Worm (Caenorhabditis elegans): ENCODE measurements around the gene set-16.

Gene set-16

ce11 chrIII:13624226-13624625 is 19.5 kb upstream of the set-16 start, which contains the start of gene taf-9:
taf-9 (plus strand) TSS chrIII:13624276.
- TF ChIP-seq daf-12 (tag; optimal IDR thresholded peaks at IDR 0.05) (no peak), nhr-43 (tag; optimal IDR thresholded peaks at IDR 0.05; ENCODE audit: poor library complexity, severe bottlenecking) (peak; percentile 13), ama-1 (optimal IDR thresholded peaks at IDR 0.05) (peak; percentile 45), lin-39 (tag; optimal IDR thresholded peaks at IDR 0.05) (no peak)

- TF ChIP-seq ama-1 (optimal IDR thresholded peaks at IDR 0.05) (peak; percentile 58), nhr-77 (tag; optimal IDR thresholded peaks at IDR 0.05) (no peak), nhr-28 (tag; optimal IDR thresholded peaks at IDR 0.05) (no peak), fkh-10 (GFP tag; optimal IDR thresholded peaks at IDR 0.05) (no peak), ceh-9 (tag; optimal IDR thresholded peaks at IDR 0.05) (no peak), elt-2 (tag; optimal IDR thresholded peaks at IDR 0.05) (peak; percentile 30), ceh-28 (tag; optimal IDR thresholded peaks at IDR 0.05) (peak; percentile 6), daf-12 (tag; optimal IDR thresholded peaks at IDR 0.05) (no peak), unc-62 (GFP tag; optimal IDR thresholded peaks at IDR 0.05) (no peak), elt-3 (tag; optimal IDR thresholded peaks at IDR 0.05) (no peak), mml-1 (tag; optimal IDR thresholded peaks at IDR 0.05) (no peak)
Measured at ce11 chrIII:13625650-13626430, 17.9 kb upstream of the set-16 start.

ce11 chrIII:13626692-13627091 is 17.0 kb upstream of the set-16 start, which contains the start of gene T12D8.5:
T12D8.5 (minus strand) TSS chrIII:13626786.
- no peak for TF ChIP-seq lin-39 (tag; optimal IDR thresholded peaks at IDR 0.05)
- TF ChIP-seq elt-2 (tag; optimal IDR thresholded peaks at IDR 0.05): peak; percentile 91
- TF ChIP-seq sea-2 (GFP tag; optimal IDR thresholded peaks at IDR 0.05): no peak
- no peak for TF ChIP-seq nhr-67 (tag; optimal IDR thresholded peaks at IDR 0.05)
- TF ChIP-seq nhr-23 (tag; optimal IDR thresholded peaks at IDR 0.05): no peak
- no peak for TF ChIP-seq ceh-82 (tag; optimal IDR thresholded peaks at IDR 0.05)
- no peak for TF ChIP-seq egl-27 (tag; optimal IDR thresholded peaks at IDR 0.05)
- no peak for TF ChIP-seq nhr-43 (tag; optimal IDR thresholded peaks at IDR 0.05; ENCODE audit: poor library complexity, severe bottlenecking)
- TF ChIP-seq ZK546.5 (tag; optimal IDR thresholded peaks at IDR 0.05): no peak
- peak; percentile 6 for TF ChIP-seq fos-1 (tag; optimal IDR thresholded peaks at IDR 0.05)
- no peak for TF ChIP-seq zag-1 (tag; optimal IDR thresholded peaks at IDR 0.05)
- peak; percentile 58 for TF ChIP-seq pha-4 (tag; optimal IDR thresholded peaks at IDR 0.05)
- peak; percentile 2 for TF ChIP-seq skn-1 (tag; optimal IDR thresholded peaks at IDR 0.05)
- TF ChIP-seq snpc-4 (tag; optimal IDR thresholded peaks at IDR 0.05): no peak
- TF ChIP-seq jun-1 (tag; optimal IDR thresholded peaks at IDR 0.05): peak; percentile 19
- peak; percentile 79 for TF ChIP-seq pqm-1 (tag; optimal IDR thresholded peaks at IDR 0.05)
- TF ChIP-seq nhr-237 (tag; optimal IDR thresholded peaks at IDR 0.05): no peak
- TF ChIP-seq aly-2 (tag; optimal IDR thresholded peaks at IDR 0.05): no peak

- TF ChIP-seq nhr-77 (tag; optimal IDR thresholded peaks at IDR 0.05) (no peak), pha-4 (tag; optimal IDR thresholded peaks at IDR 0.05) (no peak), sea-2 (GFP tag; optimal IDR thresholded peaks at IDR 0.05) (no peak), skn-1 (tag; optimal IDR thresholded peaks at IDR 0.05) (no peak), snpc-4 (tag; optimal IDR thresholded peaks at IDR 0.05) (no peak), aly-2 (tag; optimal IDR thresholded peaks at IDR 0.05) (no peak), daf-12 (tag; optimal IDR thresholded peaks at IDR 0.05) (no peak), ztf-4 (tag; optimal IDR thresholded peaks at IDR 0.05) (no peak), egl-5 (tag; optimal IDR thresholded peaks at IDR 0.05) (no peak), elt-3 (tag; optimal IDR thresholded peaks at IDR 0.05) (no peak), fos-1 (tag; optimal IDR thresholded peaks at IDR 0.05) (no peak), eor-1 (tag; optimal IDR thresholded peaks at IDR 0.05) (no peak), fkh-2 (tag; optimal IDR thresholded peaks at IDR 0.05) (no peak), lin-15B (tag; optimal IDR thresholded peaks at IDR 0.05) (no peak), nhr-28 (tag; optimal IDR thresholded peaks at IDR 0.05) (no peak), ceh-9 (tag; optimal IDR thresholded peaks at IDR 0.05) (no peak), nfya-1 (tag; optimal IDR thresholded peaks at IDR 0.05; ENCODE audit: insufficient read depth) (no peak)
Measured at ce11 chrIII:13630708-13631107, 13.0 kb upstream of the set-16 start, which contains the start of gene arrd-17. arrd-17 (minus strand) TSS chrIII:13630808.
